Fruit fly (Drosophila melanogaster) whole organism, pupa: ENCODE measurements around the gene CG17378.

Experiments used
- CG12605 ChIP-seq: fragments of 200-800 bp; sonication (Bioruptor generic); IDR thresholded peaks from 2 replicates; pipeline ENCODE4 v1.3.6; 2022; ENCODE audit warnings: missing biosample characterization, missing genetic modification characterization
- D1 ChIP-seq: fragments of 200-800 bp; sonication (Bioruptor generic); optimal IDR thresholded peaks from 2 replicates; lab custom pipeline; 2018; ENCODE audit warnings: missing biosample characterization, mild to moderate bottlenecking, missing genetic modification characterization, moderate library complexity

dm6 chr2L:6794418-6794793 lies 20.6 kb downstream of the CG17378 start:
- TF ChIP-seq CG12605 (GFP tag; lab: Robert Waterston, UW) (no peak), D1 (tag; lab: Kevin White, UChicago) (no peak)
